Worm (Caenorhabditis elegans) whole organism, late embryonic: Measurements from ENCODE around the gene F15B9.6.

ENCODE experiments used
- C08G9.2 ChIP-seq: sonication (generic microtip); optimal IDR thresholded peaks from 2 replicates; lab custom pipeline; 2016; ENCODE audit warnings: mild to moderate bottlenecking, missing genetic modification characterization, moderate library complexity, missing compliant biosample characterization
- F13H6.1 ChIP-seq: sonication (generic microtip); optimal IDR thresholded peaks from 2 replicates; lab custom pipeline; 2016; ENCODE audit warnings: missing genetic modification characterization, missing compliant biosample characterization
- ama-1 ChIP-seq: fragments of 150-350 bp; optimal IDR thresholded peaks from 2 replicates; lab custom pipeline; 2014
- ceh-30 ChIP-seq: fragments of 150-350 bp; optimal IDR thresholded peaks from 2 replicates; lab custom pipeline; 2014; ENCODE audit warnings: missing biosample characterization, missing genetic modification characterization
- ceh-34 ChIP-seq: sonication (generic microtip); optimal IDR thresholded peaks from 2 replicates; lab custom pipeline; 2016; ENCODE audit warnings: mild to moderate bottlenecking, missing genetic modification characterization, missing compliant biosample characterization
- elt-2 ChIP-seq: sonication (generic microtip); optimal IDR thresholded peaks from 2 replicates; lab custom pipeline; 2016; ENCODE audit warnings: missing genetic modification reagents, missing genetic modification characterization, missing compliant biosample characterization
- ets-4 ChIP-seq: sonication (generic microtip); optimal IDR thresholded peaks from 2 replicates; lab custom pipeline; 2016; ENCODE audit warnings: missing genetic modification characterization, missing compliant biosample characterization
- fkh-10 ChIP-seq: fragments of 150-350 bp; optimal IDR thresholded peaks from 2 replicates; lab custom pipeline; 2014; ENCODE audit warnings: missing biosample characterization, missing genetic modification reagents, missing genetic modification characterization
- hlh-15 ChIP-seq: sonication (generic microtip); optimal IDR thresholded peaks from 2 replicates; lab custom pipeline; 2016; ENCODE audit warnings: missing genetic modification characterization, missing compliant biosample characterization
- nhr-11 ChIP-seq: fragments of 150-350 bp; optimal IDR thresholded peaks from 2 replicates; lab custom pipeline; 2014; ENCODE audit warnings: missing biosample characterization, missing genetic modification characterization
- pha-4 ChIP-seq: fragments of 150-350 bp; optimal IDR thresholded peaks from 2 replicates; lab custom pipeline; 2018; ENCODE audit warnings: missing biosample characterization, missing genetic modification reagents, missing genetic modification characterization
- pqm-1 ChIP-seq: sonication (generic microtip); optimal IDR thresholded peaks from 2 replicates; lab custom pipeline; 2016; ENCODE audit warnings: missing genetic modification characterization, missing compliant biosample characterization
- tbx-2 ChIP-seq: sonication (generic microtip); optimal IDR thresholded peaks from 2 replicates; lab custom pipeline; 2016; ENCODE audit warnings: missing genetic modification characterization, missing compliant biosample characterization
- zip-5 ChIP-seq: sonication (generic microtip); optimal IDR thresholded peaks from 2 replicates; lab custom pipeline; 2016; ENCODE audit warnings: missing genetic modification characterization, missing compliant biosample characterization

ce11 chrV:13008825-13009224 lies 5.1 kb upstream of the F15B9.6 start, which contains the start of gene F15B9.10:
- TF ChIP-seq C08G9.2 (tag; lab: Kevin White, UChicago) (no peak), nhr-11 (tag; lab: Kevin White, UChicago) (no peak), F13H6.1 (tag; lab: Kevin White, UChicago) (no peak), hlh-15 (no peak), pqm-1 (tag; lab: Kevin White, UChicago) (no peak), tbx-2 (tag; lab: Kevin White, UChicago) (no peak), ama-1 (lab: Kevin White, UChicago) (no peak), fkh-10 (no peak), ets-4 (no peak), elt-2 (tag; lab: Kevin White, UChicago) (no peak), zip-5 (tag; lab: Kevin White, UChicago) (no peak), ceh-34 (tag; lab: Kevin White, UChicago) (no peak), pha-4 (tag; lab: Kevin White, UChicago) (no peak), ceh-30 (tag; lab: Kevin White, UChicago) (no peak)
